Worm (Caenorhabditis elegans): ENCODE measurements around the gene F40A3.4.

- no peak for TF ChIP-seq ama-1 (optimal IDR thresholded peaks at IDR 0.05)
- TF ChIP-seq tbx-11 (GFP tag; IDR thresholded peaks at IDR 0.05): no peak
- TF ChIP-seq sea-1 (GFP tag; conservative IDR thresholded peaks at IDR 0.05): no peak
- no peak for TF ChIP-seq aly-1 (tag; optimal IDR thresholded peaks at IDR 0.05)
- TF ChIP-seq hmg-4 (GFP tag; optimal IDR thresholded peaks at IDR 0.05): no peak
Measured at ce11 chrV:7847687-7848086, 27.9 kb upstream of the F40A3.4 start.
